Fruit fly (Drosophila melanogaster): ENCODE results near the gene CG10336.
A peak's percentile ranks its signal among the peaks of the same experiment; 100 is the strongest.

CG10336 gene

DNA sequence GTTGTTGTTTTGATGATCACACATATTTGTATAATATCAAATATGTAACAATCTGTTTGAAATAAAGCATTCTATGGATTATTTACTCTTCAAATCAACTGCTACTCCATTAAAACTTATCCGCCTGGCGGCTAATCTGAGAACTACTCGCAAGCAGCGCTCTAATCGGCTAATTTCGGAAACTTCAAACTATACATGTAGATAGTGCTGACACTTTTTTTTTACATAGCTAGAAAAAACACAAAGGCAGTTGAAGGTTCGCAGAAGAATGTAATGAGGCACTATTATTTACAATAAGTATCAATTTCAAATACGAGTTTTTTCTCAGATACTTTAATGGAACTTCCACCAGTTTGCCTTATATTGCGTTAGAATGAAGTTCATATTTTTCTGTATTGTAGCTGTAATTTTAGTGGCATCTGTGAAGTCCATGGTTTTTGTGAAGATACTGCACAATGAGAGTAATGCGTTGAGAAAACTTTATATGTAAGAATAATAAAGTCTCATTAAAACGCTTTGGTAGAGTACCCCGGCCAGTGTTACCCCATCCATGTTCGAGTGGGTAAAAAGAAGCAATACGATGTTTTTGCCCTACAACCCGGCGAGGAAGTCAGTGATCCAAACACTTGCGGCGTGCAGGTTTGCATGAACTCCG lies 23.2 kb upstream of the CG10336 start (continued):
- no peak for TF ChIP-seq tap (tag; optimal IDR thresholded peaks at IDR 0.05)
- no peak for TF ChIP-seq NC2β (GFP tag; optimal IDR thresholded peaks at IDR 0.05)
- TF ChIP-seq CG15479 (GFP tag; optimal IDR thresholded peaks at IDR 0.05), result no peak
- peak; percentile 49 for TF ChIP-seq Jarid2 (GFP tag; optimal IDR thresholded peaks at IDR 0.05)
- peak; percentile 29; the same call in 1 of the 3 replicates for TF ChIP-seq CG7357 (GFP tag; IDR thresholded peaks at IDR 0.05)
- no peak for TF ChIP-seq CG11723 (GFP tag; optimal IDR thresholded peaks at IDR 0.05)
- TF ChIP-seq CG12769 (tag; optimal IDR thresholded peaks at IDR 0.05), result no peak
- TF ChIP-seq CG1529 (GFP tag; optimal IDR thresholded peaks at IDR 0.05), result no peak
- TF ChIP-seq CG4707 (GFP tag; optimal IDR thresholded peaks at IDR 0.05), result peak; percentile 21
- peak; percentile 43 for TF ChIP-seq HLH54F (GFP tag; optimal IDR thresholded peaks at IDR 0.05)
- no peak for TF ChIP-seq ERR (GFP tag; optimal IDR thresholded peaks at IDR 0.05)
- no peak for TF ChIP-seq sens-2 (GFP tag; IDR thresholded peaks at IDR 0.05)
- TF ChIP-seq caup (GFP tag; optimal IDR thresholded peaks at IDR 0.05; ENCODE audit: severe bottlenecking), result no peak
- no peak for TF ChIP-seq Dad (GFP tag; optimal IDR thresholded peaks at IDR 0.05)
- no peak for TF ChIP-seq gcm2 (GFP tag; optimal IDR thresholded peaks at IDR 0.05)
- no peak for TF ChIP-seq Hr39 (optimal IDR thresholded peaks at IDR 0.05)
- peak; percentile 96 for TF ChIP-seq stwl (tag; optimal IDR thresholded peaks at IDR 0.05)
- peak; percentile 49; the same call in 1 of the 2 replicates for TF ChIP-seq CG14441 (GFP tag; IDR thresholded peaks at IDR 0.05)
- TF ChIP-seq CG8478 (optimal IDR thresholded peaks at IDR 0.05), result no peak
- no peak for TF ChIP-seq CG8388 (GFP tag; optimal IDR thresholded peaks at IDR 0.05)
- TF ChIP-seq CG14014 (GFP tag; IDR thresholded peaks at IDR 0.05), result 0 out of 2 replicates have a peak, but pooled peaks have one; percentile 31
- TF ChIP-seq CG14710 (tag; optimal IDR thresholded peaks at IDR 0.05), result peak; percentile 92
- no peak for TF ChIP-seq ftz-f1 (GFP tag; optimal IDR thresholded peaks at IDR 0.05)
- TF ChIP-seq phol (tag; optimal IDR thresholded peaks at IDR 0.05), result peak; percentile 56
- TF ChIP-seq CG33213 (GFP tag; optimal IDR thresholded peaks at IDR 0.05), result peak; percentile 90
- peak; percentile 46 for TF ChIP-seq Antp (GFP tag; optimal IDR thresholded peaks at IDR 0.05)
- TF ChIP-seq Ssrp (tag; optimal IDR thresholded peaks at IDR 0.05), result peak; percentile 14
- TF ChIP-seq slou (GFP tag; optimal IDR thresholded peaks at IDR 0.05), result no peak
- TF ChIP-seq CG5953 (GFP tag; IDR thresholded peaks at IDR 0.05), result no peak
- TF ChIP-seq CG17328 (GFP tag; IDR thresholded peaks at IDR 0.05), result no peak
- no peak for TF ChIP-seq Eip74EF (GFP tag; optimal IDR thresholded peaks at IDR 0.05)
- TF ChIP-seq pfk (GFP tag; optimal IDR thresholded peaks at IDR 0.05), result no peak
- no peak for TF ChIP-seq Poxn (GFP tag; IDR thresholded peaks at IDR 0.05)
- no peak for TF ChIP-seq jigr1 (GFP tag; IDR thresholded peaks at IDR 0.05)
- no peak for TF ChIP-seq CG1603 (tag; optimal IDR thresholded peaks at IDR 0.05)
- TF ChIP-seq nerfin-2 (GFP tag; IDR thresholded peaks at IDR 0.05; ENCODE audit: partially characterized antibody), result no peak
- peak; percentile 41 for TF ChIP-seq CG16863 (GFP tag; optimal IDR thresholded peaks at IDR 0.05)
- no peak for TF ChIP-seq Atf3 (GFP tag; optimal IDR thresholded peaks at IDR 0.05)
- TF ChIP-seq toy (GFP tag; IDR thresholded peaks at IDR 0.05), result no peak
- TF ChIP-seq pho (GFP tag; optimal IDR thresholded peaks at IDR 0.05), result no peak
- no peak for TF ChIP-seq CG9437 (GFP tag; optimal IDR thresholded peaks at IDR 0.05)
- no peak for TF ChIP-seq CG31224 (GFP tag; IDR thresholded peaks at IDR 0.05)
- TF ChIP-seq Mes4 (GFP tag; optimal IDR thresholded peaks at IDR 0.05), result peak; percentile 20
- no peak for TF ChIP-seq PHDP (tag; optimal IDR thresholded peaks at IDR 0.05)
- peak; percentile 24 for TF ChIP-seq Dp (GFP tag; optimal IDR thresholded peaks at IDR 0.05)
- TF ChIP-seq Dip2 (GFP tag; IDR thresholded peaks at IDR 0.05), result no peak
- TF ChIP-seq yki (optimal IDR thresholded peaks at IDR 0.05), result no peak
- TF ChIP-seq CG17186 (GFP tag; optimal IDR thresholded peaks at IDR 0.05), result no peak
- no peak for TF ChIP-seq z (GFP tag; IDR thresholded peaks at IDR 0.05)
- no peak for TF ChIP-seq rib (GFP tag; IDR thresholded peaks at IDR 0.05)
- TF ChIP-seq ranshi (GFP tag; IDR thresholded peaks at IDR 0.05), result peak; percentile 26; the same call in 1 of the 2 replicates
- TF ChIP-seq sim (GFP tag; IDR thresholded peaks at IDR 0.05), result no peak
